Fruit fly (Drosophila melanogaster) whole organism, embryonic: ENCODE data around the gene Sgs1.

Experiments
- BEAF-32 ChIP-seq: fragments of 200-800 bp; sonication (Bioruptor generic); optimal IDR thresholded peaks from 3 replicates; lab custom pipeline; 2017; ENCODE audit warnings: missing biosample characterization, missing genetic modification characterization, mild to moderate bottlenecking, moderate library complexity, missing genetic modification reagents
- Bgb ChIP-seq: fragments of 200-800 bp; sonication (Bioruptor generic); IDR thresholded peaks from 2 replicates; pipeline ENCODE4 v1.3.6; 2022; ENCODE audit warnings: missing biosample characterization, missing genetic modification characterization; ENCODE audit not compliant: partially characterized antibody
- BtbVII ChIP-seq: fragments of 200-800 bp; sonication (Bioruptor generic); optimal IDR thresholded peaks from 3 replicates; lab custom pipeline; 2017; ENCODE audit warnings: missing biosample characterization, mild to moderate bottlenecking, missing genetic modification characterization
- CG10147 ChIP-seq: fragments of 200-800 bp; sonication (Bioruptor generic); optimal IDR thresholded peaks from 2 replicates; lab custom pipeline; 2019; ENCODE audit warnings: missing biosample characterization, mild to moderate bottlenecking, missing genetic modification characterization, moderate library complexity
- CG10267 ChIP-seq: fragments of 200-800 bp; sonication (Bioruptor generic); optimal IDR thresholded peaks from 2 replicates; lab custom pipeline; 2018; ENCODE audit warnings: missing biosample characterization, mild to moderate bottlenecking, missing genetic modification characterization, moderate library complexity
- CG12391 ChIP-seq: fragments of 200-800 bp; sonication (Bioruptor generic); optimal IDR thresholded peaks from 3 replicates; lab custom pipeline; 2018; ENCODE audit warnings: missing biosample characterization, mild to moderate bottlenecking, missing genetic modification characterization, moderate library complexity
- CG14710 ChIP-seq: fragments of 200-800 bp; sonication (Bioruptor generic); optimal IDR thresholded peaks from 3 replicates; lab custom pipeline; 2019; ENCODE audit warnings: missing biosample characterization, mild to moderate bottlenecking, missing genetic modification characterization, moderate library complexity
- CG15479 ChIP-seq: fragments of 200-800 bp; sonication (Bioruptor generic); optimal IDR thresholded peaks from 3 replicates; lab custom pipeline; 2019; ENCODE audit warnings: missing biosample characterization, mild to moderate bottlenecking, missing genetic modification characterization, moderate library complexity
- CG17359 ChIP-seq: fragments of 200-800 bp; sonication (Bioruptor generic); optimal IDR thresholded peaks from 3 replicates; lab custom pipeline; 2018; ENCODE audit warnings: missing biosample characterization, mild to moderate bottlenecking, missing genetic modification characterization, moderate library complexity
- CG17829 ChIP-seq: fragments of 200-800 bp; optimal IDR thresholded peaks from 2 replicates; lab custom pipeline; 2019; ENCODE audit warnings: missing biosample characterization, mild to moderate bottlenecking, missing genetic modification characterization, moderate library complexity
- CG2712 ChIP-seq: fragments of 200-800 bp; optimal IDR thresholded peaks from 3 replicates; lab custom pipeline; 2019; ENCODE audit warnings: missing biosample characterization, mild to moderate bottlenecking, missing genetic modification characterization, moderate library complexity
- CG2875 ChIP-seq: fragments of 200-800 bp; sonication (Bioruptor generic); optimal IDR thresholded peaks from 2 replicates; lab custom pipeline; 2017; ENCODE audit warnings: missing biosample characterization, mild to moderate bottlenecking, missing genetic modification characterization, missing genetic modification reagents
- CG3163 ChIP-seq: fragments of 200-800 bp; sonication (Bioruptor generic); optimal IDR thresholded peaks from 3 replicates; lab custom pipeline; 2016; ENCODE audit warnings: missing biosample characterization, missing genetic modification characterization
- CG33557 ChIP-seq: fragments of 200-800 bp; sonication (Bioruptor generic); optimal IDR thresholded peaks from 2 replicates; lab custom pipeline; 2019; ENCODE audit warnings: missing biosample characterization, mild to moderate bottlenecking, missing genetic modification characterization, moderate library complexity
- CG34224 ChIP-seq: fragments of 200-800 bp; sonication (Bioruptor generic); IDR thresholded peaks from 3 replicates; pipeline ENCODE4 v1.3.6; 2022; ENCODE audit warnings: missing biosample characterization, missing genetic modification characterization; ENCODE audit not compliant: partially characterized antibody
- CG3847 ChIP-seq: fragments of 200-800 bp; sonication (Bioruptor generic); IDR thresholded peaks from 2 replicates; pipeline ENCODE4 v1.3.6; 2022; ENCODE audit warnings: missing biosample characterization, missing genetic modification characterization
- CG4424 ChIP-seq: fragments of 200-800 bp; sonication (Bioruptor generic); optimal IDR thresholded peaks from 3 replicates; lab custom pipeline; 2016; ENCODE audit warnings: missing biosample characterization, missing genetic modification characterization
- CG5180 ChIP-seq: fragments of 200-800 bp; sonication (Bioruptor generic); optimal IDR thresholded peaks from 3 replicates; lab custom pipeline; 2017; ENCODE audit warnings: missing biosample characterization, missing genetic modification characterization, mild to moderate bottlenecking, moderate library complexity, missing genetic modification reagents
- CG6175 ChIP-seq: fragments of 200-800 bp; sonication (Bioruptor generic); IDR thresholded peaks from 3 replicates; pipeline ENCODE4 v1.3.6; 2022; ENCODE audit warnings: missing biosample characterization, missing genetic modification characterization
- CG7745 ChIP-seq: fragments of 200-800 bp; sonication (Bioruptor generic); optimal IDR thresholded peaks from 2 replicates; lab custom pipeline; 2018; ENCODE audit warnings: missing biosample characterization, mild to moderate bottlenecking, missing genetic modification characterization, moderate library complexity
- CG8944 ChIP-seq: fragments of 200-800 bp; sonication (Bioruptor generic); optimal IDR thresholded peaks from 3 replicates; lab custom pipeline; 2016; ENCODE audit warnings: missing biosample characterization, missing genetic modification characterization
- CG9817 ChIP-seq: fragments of 200-800 bp; sonication (Bioruptor generic); optimal IDR thresholded peaks from 2 replicates; lab custom pipeline; 2018; ENCODE audit warnings: missing biosample characterization, mild to moderate bottlenecking, missing genetic modification characterization, moderate library complexity
- Dll ChIP-seq: fragments of 200-800 bp; sonication (Bioruptor generic); IDR thresholded peaks from 4 replicates; pipeline ENCODE4 v1.3.6; 2022; ENCODE audit warnings: missing biosample characterization, missing genetic modification characterization; ENCODE audit not compliant: partially characterized antibody
- E2f1 ChIP-seq: fragments of 200-800 bp; sonication (Bioruptor generic); IDR thresholded peaks from 2 replicates; pipeline ENCODE4 v1.3.6; 2022; ENCODE audit warnings: missing biosample characterization, missing genetic modification characterization
- E2f2 ChIP-seq: fragments of 200-800 bp; sonication (Bioruptor generic); IDR thresholded peaks from 2 replicates; pipeline ENCODE4 v1.3.6; 2022; ENCODE audit warnings: missing biosample characterization, missing genetic modification characterization
- Eip74EF ChIP-seq, 2 experiments: fragments of 200-800 bp in 1 of 2; fragments of >200 bp in 1 of 2; sonication (Bioruptor generic) in 1 of 2; optimal IDR thresholded peaks; 2 replicates each; lab custom pipeline; 2017 to 2019; ENCODE audit warnings: missing biosample characterization in 2 of 2, missing genetic modification characterization in 2 of 2, mild to moderate bottlenecking in 1 of 2, moderate library complexity in 1 of 2
- HLH4C ChIP-seq: fragments of 200-800 bp; sonication (Bioruptor generic); IDR thresholded peaks from 3 replicates; pipeline ENCODE4 v1.3.6; 2022; ENCODE audit warnings: missing biosample characterization, missing genetic modification characterization; ENCODE audit not compliant: partially characterized antibody
- Jarid2 ChIP-seq: fragments of 200-800 bp; sonication (Bioruptor generic); optimal IDR thresholded peaks from 3 replicates; lab custom pipeline; 2017; ENCODE audit warnings: mild to moderate bottlenecking, missing biosample characterization, missing genetic modification reagents, missing genetic modification characterization
- MBD-R2 ChIP-seq: fragments of 200-800 bp; sonication (Bioruptor generic); IDR thresholded peaks from 2 replicates; pipeline ENCODE4 v1.3.6; 2022; ENCODE audit warnings: missing biosample characterization, missing genetic modification characterization
- Med ChIP-seq: fragments of 200-800 bp; sonication (Bioruptor generic); peaks from one replicate; lab custom pipeline; 2016; ENCODE audit warnings: missing biosample characterization, missing genetic modification characterization, mild to moderate bottlenecking, inconsistent platforms, moderate library complexity
- PHDP ChIP-seq: fragments of 200-800 bp; sonication (Bioruptor generic); optimal IDR thresholded peaks from 3 replicates; lab custom pipeline; 2018; ENCODE audit warnings: missing biosample characterization, mild to moderate bottlenecking, missing genetic modification characterization, moderate library complexity
- ase ChIP-seq: fragments of 200-800 bp; sonication (Bioruptor generic); IDR thresholded peaks from 3 replicates; pipeline ENCODE4 v1.3.6; 2022; ENCODE audit warnings: missing biosample characterization, missing genetic modification characterization
- ash1 ChIP-seq: fragments of 200-800 bp; sonication (Bioruptor generic); optimal IDR thresholded peaks from 2 replicates; lab custom pipeline; 2018; ENCODE audit warnings: missing biosample characterization, mild to moderate bottlenecking, missing genetic modification characterization
- bbx ChIP-seq: fragments of 200-800 bp; sonication (Bioruptor generic); IDR thresholded peaks from 2 replicates; pipeline ENCODE4 v1.3.6; 2022; ENCODE audit warnings: missing biosample characterization, missing genetic modification characterization; ENCODE audit not compliant: partially characterized antibody
- bsh ChIP-seq, 2 experiments: fragments of 200-800 bp; sonication (Bioruptor generic); optimal IDR thresholded peaks; 2 replicates each; lab custom pipeline; 2017 to 2018; ENCODE audit warnings: mild to moderate bottlenecking in 2 of 2, missing biosample characterization in 2 of 2, missing genetic modification characterization in 2 of 2, moderate library complexity in 1 of 2
- chm ChIP-seq: fragments of 200-800 bp; sonication (Bioruptor generic); IDR thresholded peaks from 2 replicates; pipeline ENCODE4 v1.3.6; 2022; ENCODE audit warnings: missing biosample characterization, missing genetic modification characterization
- ci ChIP-seq: fragments of 200-800 bp; sonication (Bioruptor generic); IDR thresholded peaks from 3 replicates; pipeline ENCODE4 v1.3.6; 2022; ENCODE audit warnings: missing biosample characterization, missing genetic modification characterization
- gcm2 ChIP-seq: fragments of 200-800 bp; sonication (Bioruptor generic); optimal IDR thresholded peaks from 2 replicates; lab custom pipeline; 2016; ENCODE audit warnings: missing biosample characterization, missing genetic modification characterization
- gsb-n ChIP-seq: fragments of 200-800 bp; sonication (Bioruptor generic); optimal IDR thresholded peaks from 3 replicates; lab custom pipeline; 2018; ENCODE audit warnings: missing biosample characterization, mild to moderate bottlenecking, missing genetic modification characterization
- lov ChIP-seq, 2 experiments: fragments of 200-800 bp in 1 of 2; fragments of >200 bp in 1 of 2; sonication (Bioruptor generic) in 1 of 2; IDR thresholded peaks in 1 of 2; optimal IDR thresholded peaks in 1 of 2; 2 replicates in 1 of 2; 3 replicates in 1 of 2; pipeline versions ENCODE4 v1.3.6 to Lab custom; 2017 to 2022; ENCODE audit warnings: missing biosample characterization in 1 of 2, missing genetic modification characterization in 1 of 2
- mam ChIP-seq: fragments of 200-800 bp; sonication (Bioruptor generic); optimal IDR thresholded peaks from 3 replicates; lab custom pipeline; 2016; ENCODE audit warnings: missing biosample characterization, missing genetic modification characterization
- nmo ChIP-seq: fragments of 200-800 bp; sonication (Bioruptor generic); optimal IDR thresholded peaks from 2 replicates; lab custom pipeline; 2018; ENCODE audit warnings: missing biosample characterization, mild to moderate bottlenecking, missing genetic modification characterization, moderate library complexity
- rib ChIP-seq: fragments of 200-800 bp; sonication (Bioruptor generic); IDR thresholded peaks from 2 replicates; pipeline ENCODE4 v1.3.6; 2022; ENCODE audit warnings: missing biosample characterization, missing genetic modification characterization
- row ChIP-seq: fragments of 200-800 bp; sonication (Bioruptor generic); IDR thresholded peaks from 3 replicates; pipeline ENCODE4 v1.3.6; 2022; ENCODE audit warnings: missing biosample characterization, missing genetic modification characterization
- sna ChIP-seq: fragments of 200-800 bp; sonication (Bioruptor generic); IDR thresholded peaks from 2 replicates; pipeline ENCODE4 v1.3.6; 2022; ENCODE audit warnings: missing biosample characterization, missing genetic modification characterization; ENCODE audit not compliant: partially characterized antibody
- tap ChIP-seq: fragments of 200-800 bp; optimal IDR thresholded peaks from 3 replicates; lab custom pipeline; 2019; ENCODE audit warnings: missing biosample characterization, mild to moderate bottlenecking, missing genetic modification characterization, moderate library complexity
- zfh1 ChIP-seq: fragments of 200-800 bp; sonication (Bioruptor generic); IDR thresholded peaks from 3 replicates; pipeline ENCODE4 v1.3.6; 2022; ENCODE audit warnings: missing biosample characterization, missing genetic modification characterization

Sgs1 gene

dm6 chr2L:4973731-4974415, 36.7 kb downstream of the Sgs1 start, which contains the start of gene mRpL28 (continued):
- TF ChIP-seq CG7745 (tag; lab: Kevin White, UChicago), result no peak
- TF ChIP-seq CG9817, result no peak
- TF ChIP-seq E2f2 (GFP tag; lab: Robert Waterston, UW), result 0 out of 2 replicates have a peak, but pooled peaks have one; percentile 7
- peak; percentile 12 for TF ChIP-seq nmo (GFP tag; lab: Kevin White, UChicago)
- TF ChIP-seq CG2712, result peak; percentile 41
- peak; percentile 74 for TF ChIP-seq row (GFP tag; lab: Robert Waterston, UW)
- peak in 1 of 2 experiments; percentile 38 for TF ChIP-seq Eip74EF (GFP tag; optimal IDR thresholded peaks at IDR 0.05; lab: Kevin White, UChicago)
- TF ChIP-seq CG6175 (GFP tag; lab: Robert Waterston, UW), result no peak
- TF ChIP-seq CG12391 (tag; lab: Kevin White, UChicago), result peak; percentile 40
- 0 out of 3 replicates have a peak, but pooled peaks have one; percentile 56 for TF ChIP-seq ci
- peak; percentile 12 for TF ChIP-seq CG10147 (GFP tag; lab: Kevin White, UChicago)
- TF ChIP-seq BtbVII (GFP tag; lab: Kevin White, UChicago), result peak; percentile 14
- TF ChIP-seq PHDP (tag; lab: Kevin White, UChicago), result peak; percentile 18
- TF ChIP-seq Jarid2, result no peak
- TF ChIP-seq lov (optimal IDR thresholded peaks at IDR 0.05; lab: Kevin White, UChicago), result no peak
- no peak for TF ChIP-seq lov (GFP tag; IDR thresholded peaks at IDR 0.05; lab: Robert Waterston, UW)
- TF ChIP-seq CG34224 (GFP tag; lab: Robert Waterston, UW), result peak; percentile 71
- peak; percentile 7 for TF ChIP-seq CG15479 (GFP tag; lab: Kevin White, UChicago)
- peak in 1 of 2 experiments; percentile 18 for TF ChIP-seq bsh (GFP tag; optimal IDR thresholded peaks at IDR 0.05; lab: Kevin White, UChicago)
- TF ChIP-seq Med, result peak; percentile 63
- TF ChIP-seq MBD-R2 (GFP tag; lab: Robert Waterston, UW), result peak; percentile 92
- peak; percentile 45; the same call in 1 of the 2 replicates for TF ChIP-seq sna
- TF ChIP-seq HLH4C (GFP tag; lab: Robert Waterston, UW), result 0 out of 3 replicates have a peak, but pooled peaks have one; percentile 13
- TF ChIP-seq E2f1 (GFP tag; lab: Robert Waterston, UW), result no peak
- peak; percentile 46; the same call in 1 of the 4 replicates for TF ChIP-seq Dll (GFP tag; lab: Robert Waterston, UW)
- no peak for TF ChIP-seq ash1 (GFP tag; lab: Kevin White, UChicago)
- no peak for TF ChIP-seq rib (GFP tag; lab: Robert Waterston, UW)
- TF ChIP-seq gsb-n (tag; lab: Kevin White, UChicago), result no peak
- peak; percentile 20; the same call in 1 of the 2 replicates for TF ChIP-seq chm (GFP tag; lab: Robert Waterston, UW)
- peak; percentile 56; the same call in 1 of the 2 replicates for TF ChIP-seq bbx
- TF ChIP-seq BEAF-32 (GFP tag; lab: Kevin White, UChicago), result peak; percentile 40
- peak; percentile 10; the same call in 1 of the 2 replicates for TF ChIP-seq Bgb
- peak; percentile 29 for TF ChIP-seq CG10267 (tag; lab: Kevin White, UChicago)

DNA sequence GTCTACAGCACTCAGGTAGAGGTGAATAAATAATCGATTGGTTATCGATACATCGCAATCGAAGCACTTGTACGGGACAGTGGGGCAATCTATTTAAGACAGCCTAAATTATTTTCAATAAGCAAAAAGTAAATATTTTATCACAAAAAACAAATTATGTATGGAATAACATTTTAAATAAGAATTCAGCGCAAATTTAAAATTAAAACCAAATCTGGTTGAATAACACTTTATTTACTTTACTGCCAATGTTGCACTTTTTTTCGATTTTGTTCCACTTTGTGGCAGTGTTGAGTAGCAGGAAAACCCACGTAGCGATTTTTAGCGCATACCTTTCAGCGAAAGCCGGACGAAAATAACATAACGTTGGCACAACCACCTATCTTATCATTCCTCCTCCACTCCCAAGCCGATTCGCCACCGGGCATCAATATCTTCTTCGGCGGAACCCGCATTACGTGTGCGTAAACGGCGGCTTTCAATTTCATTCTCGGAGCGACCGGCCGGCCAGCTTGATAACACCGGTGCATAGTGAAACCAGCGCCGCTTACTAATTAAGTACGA, 39.9 kb downstream of the Sgs1 start, which contains the start of the genes Gmd and CG3792:
Gmd (minus strand) TSS at position 36 of the 564 bp plus-strand sequence.
CG3792 (plus strand) TSS at position 325 of the 564 bp plus-strand sequence.
- peak; percentile 72 for TF ChIP-seq CG3163 (GFP tag; lab: Kevin White, UChicago)
- TF ChIP-seq CG5180 (GFP tag; lab: Kevin White, UChicago), result no peak
- TF ChIP-seq CG4424 (GFP tag; lab: Kevin White, UChicago), result peak; percentile 97
- peak; percentile 95 for TF ChIP-seq CG17829 (tag; lab: Kevin White, UChicago)
- TF ChIP-seq CG14710 (tag; lab: Kevin White, UChicago), result peak; percentile 97
- peak; percentile 94 for TF ChIP-seq ase
- peak; percentile 97 for TF ChIP-seq CG3847 (GFP tag; lab: Robert Waterston, UW)
- TF ChIP-seq CG17359, result peak; percentile 95
- TF ChIP-seq CG2875 (GFP tag; lab: Kevin White, UChicago), result peak; percentile 88
- peak; percentile 88 for TF ChIP-seq tap (tag; lab: Kevin White, UChicago)
- TF ChIP-seq CG33557 (GFP tag; lab: Kevin White, UChicago), result peak; percentile 82
- TF ChIP-seq zfh1, result peak; percentile 96
- peak; percentile 94 for TF ChIP-seq CG8944 (GFP tag; lab: Kevin White, UChicago)
- TF ChIP-seq gcm2, result peak; percentile 90
- TF ChIP-seq mam, result peak; percentile 97
